Worm (Caenorhabditis elegans) whole organism, mixed stage, embryonic: Measurements from ENCODE around the gene set-11.

ENCODE experiments used
- M03D4.4 ChIP-seq: sonication (generic microtip); optimal IDR thresholded peaks from 2 replicates; lab custom pipeline; 2017; ENCODE audit warnings: mild to moderate bottlenecking, missing genetic modification characterization, missing compliant biosample characterization
- bed-3 ChIP-seq: fragments of 200-800 bp; sonication (Bioruptor generic); optimal IDR thresholded peaks from 3 replicates; lab custom pipeline; 2018; ENCODE audit warnings: mild to moderate bottlenecking, missing genetic modification characterization, moderate library complexity, missing compliant biosample characterization
- blmp-1 ChIP-seq: fragments of 150-350 bp; optimal IDR thresholded peaks from 2 replicates; lab custom pipeline; 2014; ENCODE audit warnings: missing biosample characterization, missing genetic modification characterization
- ceh-39 ChIP-seq: fragments of 150-350 bp; optimal IDR thresholded peaks from 2 replicates; lab custom pipeline; 2014; ENCODE audit warnings: missing biosample characterization, missing genetic modification characterization
- ceh-43 ChIP-seq: fragments of 200-800 bp; sonication (Bioruptor generic); optimal IDR thresholded peaks from 2 replicates; lab custom pipeline; 2018; ENCODE audit warnings: mild to moderate bottlenecking, missing genetic modification characterization, moderate library complexity, missing compliant biosample characterization
- ceh-83 ChIP-seq: fragments of 200-800 bp; sonication (Bioruptor generic); optimal IDR thresholded peaks from 2 replicates; lab custom pipeline; 2018; ENCODE audit warnings: mild to moderate bottlenecking, missing genetic modification characterization, missing compliant biosample characterization
- ces-1 ChIP-seq: fragments of 150-350 bp; optimal IDR thresholded peaks from 2 replicates; lab custom pipeline; 2014; ENCODE audit warnings: missing biosample characterization, missing genetic modification reagents, missing genetic modification characterization
- cnd-1 ChIP-seq: fragments of 200-800 bp; sonication (Bioruptor generic); optimal IDR thresholded peaks from 2 replicates; lab custom pipeline; 2018; ENCODE audit warnings: mild to moderate bottlenecking, missing genetic modification characterization, missing compliant biosample characterization
- drap-1 ChIP-seq: fragments of 200-800 bp; sonication (Bioruptor generic); optimal IDR thresholded peaks from 3 replicates; lab custom pipeline; 2018; ENCODE audit warnings: mild to moderate bottlenecking, missing genetic modification characterization, missing compliant biosample characterization
- elt-1 ChIP-seq: sonication (generic microtip); optimal IDR thresholded peaks from 2 replicates; lab custom pipeline; 2017; ENCODE audit warnings: missing genetic modification characterization, mild to moderate bottlenecking, missing compliant biosample characterization, antibody characterized with exemption, moderate library complexity, borderline replicate concordance; ENCODE audit not compliant: insufficient read depth
- elt-3 ChIP-seq: fragments of 150-350 bp; optimal IDR thresholded peaks from 2 replicates; lab custom pipeline; 2014; ENCODE audit warnings: missing biosample characterization, missing genetic modification characterization
- flh-1 ChIP-seq: fragments of 200-800 bp; sonication (Bioruptor generic); optimal IDR thresholded peaks from 2 replicates; lab custom pipeline; 2018; ENCODE audit warnings: mild to moderate bottlenecking, missing genetic modification characterization, moderate library complexity, missing compliant biosample characterization
- ham-2 ChIP-seq: fragments of 200-800 bp; sonication (Bioruptor generic); optimal IDR thresholded peaks from 2 replicates; lab custom pipeline; 2018; ENCODE audit warnings: mild to moderate bottlenecking, missing genetic modification characterization, missing compliant biosample characterization
- hlh-1 ChIP-seq: fragments of 150-350 bp; optimal IDR thresholded peaks from 2 replicates; lab custom pipeline; 2014; ENCODE audit warnings: missing biosample characterization, missing genetic modification reagents, missing genetic modification characterization
- lin-13 ChIP-seq: fragments of 150-350 bp; optimal IDR thresholded peaks from 2 replicates; lab custom pipeline; 2014; ENCODE audit warnings: missing biosample characterization, missing genetic modification characterization
- lin-32 ChIP-seq: fragments of 200-800 bp; sonication (Bioruptor generic); optimal IDR thresholded peaks from 2 replicates; lab custom pipeline; 2018; ENCODE audit warnings: mild to moderate bottlenecking, missing genetic modification characterization, missing compliant biosample characterization
- lsy-2 ChIP-seq: fragments of 150-350 bp; optimal IDR thresholded peaks from 2 replicates; lab custom pipeline; 2014; ENCODE audit warnings: missing biosample characterization, missing genetic modification characterization
- mab-5 ChIP-seq: fragments of 150-350 bp; optimal IDR thresholded peaks from 2 replicates; lab custom pipeline; 2014; ENCODE audit warnings: missing biosample characterization, missing genetic modification characterization
- mep-1 ChIP-seq: fragments of 150-350 bp; optimal IDR thresholded peaks from 2 replicates; lab custom pipeline; 2017; ENCODE audit warnings: missing biosample characterization, missing genetic modification reagents, missing genetic modification characterization, inconsistent platforms
- mls-2 ChIP-seq: sonication (generic microtip); optimal IDR thresholded peaks from 2 replicates; lab custom pipeline; 2016; ENCODE audit warnings: mild to moderate bottlenecking, missing genetic modification characterization, moderate library complexity, missing compliant biosample characterization
- nhr-12 ChIP-seq: fragments of 150-350 bp; optimal IDR thresholded peaks from 2 replicates; lab custom pipeline; 2014; ENCODE audit warnings: missing biosample characterization, missing genetic modification characterization
- nhr-2 ChIP-seq: fragments of 150-350 bp; optimal IDR thresholded peaks from 2 replicates; lab custom pipeline; 2014; ENCODE audit warnings: missing biosample characterization, missing genetic modification characterization
- nhr-28 ChIP-seq: fragments of 150-350 bp; optimal IDR thresholded peaks from 2 replicates; lab custom pipeline; 2014; ENCODE audit warnings: missing biosample characterization, missing genetic modification characterization
- nhr-76 ChIP-seq: sonication (generic microtip); optimal IDR thresholded peaks from 2 replicates; lab custom pipeline; 2017; ENCODE audit warnings: missing biosample characterization, missing genetic modification characterization
- pha-4 ChIP-seq: fragments of 150-350 bp; optimal IDR thresholded peaks from 2 replicates; lab custom pipeline; 2018; ENCODE audit warnings: missing biosample characterization, missing genetic modification reagents, missing genetic modification characterization
- sem-2 ChIP-seq: fragments of 200-800 bp; sonication (Bioruptor generic); optimal IDR thresholded peaks from 2 replicates; lab custom pipeline; 2018; ENCODE audit warnings: mild to moderate bottlenecking, missing genetic modification characterization, missing compliant biosample characterization
- snpc-4 ChIP-seq: fragments of 150-350 bp; optimal IDR thresholded peaks from 2 replicates; lab custom pipeline; 2014; ENCODE audit warnings: missing biosample characterization, missing genetic modification characterization
- tbx-8 ChIP-seq: fragments of 200-800 bp; sonication (Bioruptor generic); optimal IDR thresholded peaks from 2 replicates; lab custom pipeline; 2018; ENCODE audit warnings: mild to moderate bottlenecking, missing genetic modification characterization, moderate library complexity, missing compliant biosample characterization
- unc-120 ChIP-seq: sonication (generic microtip); optimal IDR thresholded peaks from 2 replicates; lab custom pipeline; 2017; ENCODE audit warnings: missing genetic modification characterization, missing compliant biosample characterization; ENCODE audit not compliant: poor library complexity, severe bottlenecking
- unc-39 ChIP-seq: fragments of 150-350 bp; optimal IDR thresholded peaks from 2 replicates; lab custom pipeline; 2014; ENCODE audit warnings: missing biosample characterization, missing genetic modification characterization
- unc-62 ChIP-seq: fragments of 150-350 bp; optimal IDR thresholded peaks from 2 replicates; lab custom pipeline; 2014; ENCODE audit warnings: missing biosample characterization, missing genetic modification reagents, missing genetic modification characterization
- zip-8 ChIP-seq: fragments of 150-350 bp; optimal IDR thresholded peaks from 2 replicates; lab custom pipeline; 2014; ENCODE audit warnings: missing biosample characterization, missing genetic modification characterization
- ztf-11 ChIP-seq: fragments of 150-350 bp; optimal IDR thresholded peaks from 2 replicates; lab custom pipeline; 2014; ENCODE audit warnings: missing biosample characterization, missing genetic modification characterization

The set-11 gene

DNA sequence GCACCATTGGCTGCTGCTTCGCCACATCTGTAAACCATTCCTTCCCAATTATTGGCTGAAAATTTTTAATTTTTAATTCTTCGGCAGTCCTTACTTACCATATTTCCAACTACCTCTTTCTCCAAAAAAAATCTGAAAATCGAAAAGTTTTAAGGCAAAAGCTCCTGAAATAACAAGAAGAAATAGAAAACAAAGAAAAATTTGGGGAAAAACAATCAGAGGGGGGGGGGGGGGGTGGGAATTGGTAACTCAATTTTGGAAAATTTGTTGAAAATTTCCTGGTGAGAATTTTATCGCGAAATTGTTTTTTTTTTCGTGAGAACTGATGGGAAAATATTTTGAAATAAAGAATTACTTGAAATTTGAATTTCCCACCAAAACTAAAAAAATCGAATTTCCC, at the start of gene set-11:
set-11 (minus strand) TSS at position 101 of the 400 bp plus-strand sequence.
- no peak for TF ChIP-seq mep-1 (tag; lab: Kevin White, UChicago)
- TF ChIP-seq ces-1 (GFP tag; lab: Kevin White, UChicago): no peak
- TF ChIP-seq zip-8: no peak
- TF ChIP-seq unc-39: no peak
- no peak for TF ChIP-seq lin-32 (GFP tag; lab: Kevin White, UChicago)
- no peak for TF ChIP-seq mab-5 (tag; lab: Kevin White, UChicago)
- no peak for TF ChIP-seq flh-1 (GFP tag; lab: Kevin White, UChicago)
- no peak for TF ChIP-seq elt-1 (tag; lab: Kevin White, UChicago)
- TF ChIP-seq pha-4 (tag; lab: Kevin White, UChicago): no peak
- TF ChIP-seq elt-3 (tag; lab: Kevin White, UChicago): no peak
- no peak for TF ChIP-seq unc-120 (tag; lab: Kevin White, UChicago)
- TF ChIP-seq hlh-1 (tag; lab: Kevin White, UChicago): no peak
- no peak for TF ChIP-seq mls-2 (tag; lab: Kevin White, UChicago)
- no peak for TF ChIP-seq bed-3 (GFP tag; lab: Kevin White, UChicago)
- no peak for TF ChIP-seq nhr-76 (tag; lab: Kevin White, UChicago)
- TF ChIP-seq cnd-1 (tag; lab: Kevin White, UChicago): no peak
- TF ChIP-seq ham-2: no peak

DNA sequence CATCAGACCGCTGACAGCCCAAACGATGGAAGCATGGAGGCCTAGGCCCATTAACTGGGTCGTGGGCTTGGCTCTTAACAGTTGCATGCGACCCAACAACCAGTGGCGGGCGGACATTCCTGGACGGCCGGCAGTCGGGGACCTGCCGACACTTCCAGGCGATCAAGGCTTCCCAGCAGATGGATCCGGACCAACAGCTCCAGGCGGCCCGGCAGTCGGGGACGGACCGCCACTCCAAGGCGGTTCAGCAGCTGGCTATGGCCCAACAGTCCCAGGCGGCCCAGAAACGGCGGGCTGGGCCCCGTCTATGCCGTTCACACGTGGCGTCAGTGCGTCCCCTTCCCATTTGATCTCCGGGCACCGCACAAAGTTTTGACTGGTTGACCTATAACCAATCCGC, 49.0 kb upstream of the set-11 start:
- TF ChIP-seq mls-2 (tag; lab: Kevin White, UChicago) (no peak), tbx-8 (no peak), blmp-1 (tag; lab: Kevin White, UChicago) (no peak), drap-1 (no peak), flh-1 (GFP tag; lab: Kevin White, UChicago) (no peak), nhr-2 (tag; lab: Kevin White, UChicago) (no peak), elt-1 (tag; lab: Kevin White, UChicago) (no peak), lsy-2 (tag; lab: Kevin White, UChicago) (no peak), elt-3 (tag; lab: Kevin White, UChicago) (no peak)

DNA sequence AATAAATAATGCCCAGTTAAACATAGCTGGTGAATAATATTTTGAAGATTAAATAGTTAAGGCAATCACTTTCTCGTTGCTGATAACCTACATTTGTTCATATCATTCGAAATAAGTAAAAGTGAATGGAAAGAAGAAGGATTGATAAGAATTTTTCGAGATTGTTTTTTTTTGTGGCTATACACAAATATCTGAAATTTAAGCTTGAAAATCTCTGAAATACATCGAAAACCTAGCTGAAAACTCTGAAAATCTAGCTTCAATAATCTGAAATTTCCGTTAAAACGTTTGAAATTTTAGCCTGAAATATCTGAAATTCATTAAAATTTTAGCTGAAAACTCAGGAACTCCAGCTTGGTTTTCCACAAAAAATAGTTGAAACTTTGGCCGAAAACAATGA, 47.2 kb upstream of the set-11 start, which contains the start of gene T05A8.6:
T05A8.6 (minus strand) TSS at position 101 of the 400 bp plus-strand sequence.
- TF ChIP-seq snpc-4 (tag; lab: Kevin White, UChicago): no peak
- TF ChIP-seq nhr-2 (tag; lab: Kevin White, UChicago): no peak
- no peak for TF ChIP-seq ceh-39 (tag; lab: Kevin White, UChicago)
- no peak for TF ChIP-seq lsy-2 (tag; lab: Kevin White, UChicago)
- no peak for TF ChIP-seq ztf-11
- no peak for TF ChIP-seq ham-2
- no peak for TF ChIP-seq unc-120 (tag; lab: Kevin White, UChicago)
- no peak for TF ChIP-seq pha-4 (tag; lab: Kevin White, UChicago)
- no peak for TF ChIP-seq nhr-28
- TF ChIP-seq ceh-43 (GFP tag; lab: Kevin White, UChicago): no peak
- no peak for TF ChIP-seq lin-32 (GFP tag; lab: Kevin White, UChicago)
- no peak for TF ChIP-seq sem-2
- no peak for TF ChIP-seq cnd-1 (tag; lab: Kevin White, UChicago)
- no peak for TF ChIP-seq mep-1 (tag; lab: Kevin White, UChicago)
- no peak for TF ChIP-seq ces-1 (GFP tag; lab: Kevin White, UChicago)
- no peak for TF ChIP-seq nhr-12 (tag; lab: Kevin White, UChicago)
- no peak for TF ChIP-seq blmp-1 (tag; lab: Kevin White, UChicago)
- TF ChIP-seq lin-13 (tag; lab: Kevin White, UChicago): no peak
- TF ChIP-seq unc-62 (GFP tag; lab: Kevin White, UChicago): no peak
- TF ChIP-seq elt-1 (tag; lab: Kevin White, UChicago): no peak

DNA sequence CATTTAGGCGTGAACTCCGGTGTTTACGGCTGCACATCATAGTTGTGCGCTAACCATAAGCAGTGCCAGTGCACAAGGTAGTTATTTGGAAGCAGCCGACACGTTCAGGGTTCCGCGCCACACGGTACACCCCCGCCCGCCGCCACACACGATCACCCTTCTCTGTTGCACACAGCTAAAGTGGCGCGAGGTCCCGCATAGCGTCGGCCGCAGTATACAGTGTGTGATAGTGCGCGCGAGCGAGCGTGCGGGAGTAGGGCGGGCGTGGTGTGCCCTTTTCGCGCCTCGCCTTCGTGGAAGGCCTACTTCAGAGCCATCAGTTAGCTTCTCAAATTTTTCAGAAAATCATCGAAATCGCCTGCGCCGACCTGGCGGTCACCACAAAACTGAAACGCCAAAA, 44.6 kb upstream of the set-11 start:
- no peak for TF ChIP-seq M03D4.4 (tag; lab: Kevin White, UChicago)
- no peak for TF ChIP-seq unc-120 (tag; lab: Kevin White, UChicago)
- no peak for TF ChIP-seq cnd-1 (tag; lab: Kevin White, UChicago)
- no peak for TF ChIP-seq flh-1 (GFP tag; lab: Kevin White, UChicago)
- TF ChIP-seq ztf-11: no peak
- no peak for TF ChIP-seq mls-2 (tag; lab: Kevin White, UChicago)
- TF ChIP-seq tbx-8: no peak
- no peak for TF ChIP-seq hlh-1 (tag; lab: Kevin White, UChicago)
- TF ChIP-seq ceh-39 (tag; lab: Kevin White, UChicago): no peak
- TF ChIP-seq lsy-2 (tag; lab: Kevin White, UChicago): no peak
- TF ChIP-seq ces-1 (GFP tag; lab: Kevin White, UChicago): no peak
- no peak for TF ChIP-seq ceh-83 (GFP tag; lab: Kevin White, UChicago)
- TF ChIP-seq, all 35 proteins: peak for 0
